Worm (Caenorhabditis elegans): ENCODE results near the gene srd-5.

- TF ChIP-seq tab-1 (GFP tag; IDR thresholded peaks at IDR 0.05) (no peak), flt-1 (GFP tag; IDR thresholded peaks at IDR 0.05) (no peak), med-1 (GFP tag; optimal IDR thresholded peaks at IDR 0.05; ENCODE audit: insufficient read depth) (no peak), ztf-29 (GFP tag; IDR thresholded peaks at IDR 0.05) (no peak)
Observed at ce11 chrIV:5700372-5700771, 26.0 kb upstream of the srd-5 start.

Data from whole organism, midembryonic.